Fruit fly (Drosophila melanogaster) whole organism, adult: ENCODE measurements around the gene CG4461.

ENCODE experiments used
- CG11617 ChIP-seq: fragments of 200-800 bp; sonication (Bioruptor generic); optimal IDR thresholded peaks from 2 replicates; lab custom pipeline; 2017; ENCODE audit warnings: mild to moderate bottlenecking, missing biosample characterization, missing genetic modification reagents, missing genetic modification characterization
- CG12768 ChIP-seq: fragments of 200-800 bp; sonication (Bioruptor generic); optimal IDR thresholded peaks from 2 replicates; lab custom pipeline; 2017; ENCODE audit warnings: missing biosample characterization, missing genetic modification characterization, mild to moderate bottlenecking, moderate library complexity, missing genetic modification reagents
- CG14711 ChIP-seq: fragments of 200-800 bp; sonication (Bioruptor generic); optimal IDR thresholded peaks from 2 replicates; lab custom pipeline; 2018; ENCODE audit warnings: missing biosample characterization, mild to moderate bottlenecking, missing genetic modification characterization, moderate library complexity
- CG1620 ChIP-seq: fragments of 200-800 bp; sonication (Bioruptor generic); optimal IDR thresholded peaks from 2 replicates; lab custom pipeline; 2016; ENCODE audit warnings: missing biosample characterization, missing genetic modification characterization
- CG33017 ChIP-seq: fragments of 200-800 bp; sonication (Bioruptor generic); optimal IDR thresholded peaks from 2 replicates; lab custom pipeline; 2018; ENCODE audit warnings: missing biosample characterization, mild to moderate bottlenecking, missing genetic modification characterization, moderate library complexity
- CG5204 ChIP-seq: fragments of 200-800 bp; sonication (Bioruptor generic); optimal IDR thresholded peaks from 2 replicates; lab custom pipeline; 2016; ENCODE audit warnings: missing biosample characterization, missing genetic modification characterization
- CG7045 ChIP-seq: fragments of 200-800 bp; sonication (Bioruptor generic); optimal IDR thresholded peaks from 2 replicates; lab custom pipeline; 2017; ENCODE audit warnings: missing biosample characterization, mild to moderate bottlenecking, missing genetic modification characterization
- CG7101 ChIP-seq: fragments of 200-800 bp; sonication (Bioruptor generic); optimal IDR thresholded peaks from 2 replicates; lab custom pipeline; 2018; ENCODE audit warnings: missing biosample characterization, mild to moderate bottlenecking, missing genetic modification characterization, moderate library complexity
- Clk ChIP-seq: fragments of 200-800 bp; sonication (Bioruptor generic); optimal IDR thresholded peaks from 2 replicates; lab custom pipeline; 2017; ENCODE audit warnings: missing biosample characterization, missing genetic modification characterization
- Crg-1 ChIP-seq: fragments of 200-800 bp; sonication (Bioruptor generic); optimal IDR thresholded peaks from 2 replicates; lab custom pipeline; 2016; ENCODE audit warnings: missing biosample characterization, missing genetic modification characterization
- Hr96 ChIP-seq: fragments of 200-800 bp; sonication (Bioruptor generic); optimal IDR thresholded peaks from 2 replicates; lab custom pipeline; 2016; ENCODE audit warnings: missing biosample characterization, missing genetic modification characterization
- Mnt ChIP-seq: fragments of 200-800 bp; sonication (Bioruptor generic); optimal IDR thresholded peaks from 2 replicates; lab custom pipeline; 2016; ENCODE audit warnings: missing biosample characterization, mild to moderate bottlenecking, missing genetic modification characterization
- bab1 ChIP-seq: fragments of 200-800 bp; sonication (Bioruptor generic); optimal IDR thresholded peaks from 3 replicates; lab custom pipeline; 2019; ENCODE audit warnings: missing biosample characterization, mild to moderate bottlenecking, missing genetic modification characterization, moderate library complexity
- cic ChIP-seq: fragments of 200-800 bp; sonication (Bioruptor generic); optimal IDR thresholded peaks from 2 replicates; lab custom pipeline; 2017; ENCODE audit warnings: missing biosample characterization, mild to moderate bottlenecking, missing genetic modification characterization, moderate library complexity
- cnc ChIP-seq, 2 experiments: fragments of >200 bp; optimal IDR thresholded peaks; 2 replicates each; lab custom pipeline; 2017
- kay ChIP-seq: fragments of 200-800 bp; sonication (Bioruptor generic); peaks from one replicate; lab custom pipeline; 2016; ENCODE audit warnings: missing biosample characterization, missing genetic modification characterization, borderline replicate concordance
- ovo ChIP-seq: fragments of 200-800 bp; sonication (Bioruptor generic); optimal IDR thresholded peaks from 2 replicates; lab custom pipeline; 2016; ENCODE audit warnings: missing biosample characterization, missing genetic modification characterization
- pad ChIP-seq: fragments of 200-800 bp; sonication (Bioruptor generic); optimal IDR thresholded peaks from 3 replicates; lab custom pipeline; 2017; ENCODE audit warnings: missing biosample characterization, missing genetic modification characterization, mild to moderate bottlenecking, moderate library complexity, missing genetic modification reagents
- tj ChIP-seq: fragments of 200-800 bp; sonication (Bioruptor generic); optimal IDR thresholded peaks from 3 replicates; lab custom pipeline; 2017; ENCODE audit warnings: missing biosample characterization, mild to moderate bottlenecking, missing genetic modification characterization, moderate library complexity
- toe ChIP-seq: fragments of 200-800 bp; sonication (Bioruptor generic); optimal IDR thresholded peaks from 2 replicates; lab custom pipeline; 2016; ENCODE audit warnings: missing biosample characterization, missing genetic modification characterization

Gene CG4461

dm6 chr3L:9420054-9420818, 45.0 kb downstream of the CG4461 start:
- TF ChIP-seq Mnt (GFP tag; lab: Kevin White, UChicago) (peak; percentile 89), Crg-1 (peak; percentile 87), Hr96 (GFP tag; lab: Kevin White, UChicago) (peak; percentile 80), tj (GFP tag; lab: Kevin White, UChicago) (peak; percentile 94), CG14711 (peak; percentile 91), ovo (GFP tag; lab: Kevin White, UChicago) (peak; percentile 84), CG33017 (tag; lab: Kevin White, UChicago) (peak; percentile 96), cnc (optimal IDR thresholded peaks at IDR 0.05; lab: Kevin White, UChicago) (no peak), CG12768 (GFP tag; lab: Kevin White, UChicago) (peak; percentile 88), CG7045 (GFP tag; lab: Kevin White, UChicago) (peak; percentile 95), toe (GFP tag; lab: Kevin White, UChicago) (peak; percentile 58), bab1 (GFP tag; lab: Kevin White, UChicago) (peak; percentile 98), CG11617 (GFP tag; lab: Kevin White, UChicago) (peak; percentile 95), pad (peak; percentile 92), CG1620 (GFP tag; lab: Kevin White, UChicago) (peak; percentile 84), Clk (GFP tag; lab: Kevin White, UChicago) (peak; percentile 61), kay (GFP tag; lab: Kevin White, UChicago) (peak; percentile 96), CG7101 (tag; lab: Kevin White, UChicago) (peak; percentile 95), cic (peak; percentile 87), CG5204 (GFP tag; lab: Kevin White, UChicago) (peak; percentile 89)

dm6 chr3L:9420819-9421130, 45.5 kb downstream of the CG4461 start:
- TF ChIP-seq CG14711, result no peak
- no peak for TF ChIP-seq Hr96 (GFP tag; lab: Kevin White, UChicago)
- TF ChIP-seq cnc (optimal IDR thresholded peaks at IDR 0.05; lab: Kevin White, UChicago), result peak; percentile 71 to 73

dm6 chr3L:9421621-9422020, 46.4 kb downstream of the CG4461 start:
- TF ChIP-seq tj (GFP tag; lab: Kevin White, UChicago) (peak; percentile 33), ovo (GFP tag; lab: Kevin White, UChicago) (peak; percentile 26), cic (peak; percentile 32), cnc (optimal IDR thresholded peaks at IDR 0.05; lab: Kevin White, UChicago) (no peak)

- peak in 1 of 2 experiments; percentile 62 for TF ChIP-seq cnc (optimal IDR thresholded peaks at IDR 0.05; lab: Kevin White, UChicago)
- TF ChIP-seq CG7101 (tag; lab: Kevin White, UChicago), result no peak
Measured at dm6 chr3L:9422135-9422534, 46.9 kb downstream of the CG4461 start.

dm6 chr3L:9422636-9423419, 47.6 kb downstream of the CG4461 start, which contains the start of gene aay:
aay (plus strand) TSS chr3L:9423253.
- TF ChIP-seq ovo (GFP tag; lab: Kevin White, UChicago) (peak; percentile 96), Clk (GFP tag; lab: Kevin White, UChicago) (peak; percentile 98), Hr96 (GFP tag; lab: Kevin White, UChicago) (peak; percentile 98), Mnt (GFP tag; lab: Kevin White, UChicago) (peak; percentile 97), CG1620 (GFP tag; lab: Kevin White, UChicago) (peak; percentile 97), pad (peak; percentile 94), CG7101 (tag; lab: Kevin White, UChicago) (peak; percentile 99), Crg-1 (peak; percentile 92), tj (GFP tag; lab: Kevin White, UChicago) (peak; percentile 96), bab1 (GFP tag; lab: Kevin White, UChicago) (peak; percentile 99), CG7045 (GFP tag; lab: Kevin White, UChicago) (peak; percentile 99), CG14711 (peak; percentile 98), CG11617 (GFP tag; lab: Kevin White, UChicago) (peak; percentile 99), CG5204 (GFP tag; lab: Kevin White, UChicago) (peak; percentile 99), toe (GFP tag; lab: Kevin White, UChicago) (peak; percentile 98), CG33017 (tag; lab: Kevin White, UChicago) (peak; percentile 100), cic (peak; percentile 97), cnc (optimal IDR thresholded peaks at IDR 0.05; lab: Kevin White, UChicago) (no peak), CG12768 (GFP tag; lab: Kevin White, UChicago) (peak; percentile 99), kay (GFP tag; lab: Kevin White, UChicago) (peak; percentile 100)
